Worm (Caenorhabditis elegans) whole organism, mixed stage, embryonic: ENCODE data around the gene cah-4.

Experiments used
- elt-3 ChIP-seq: fragments of 150-350 bp; optimal IDR thresholded peaks from 2 replicates; lab custom pipeline; 2014; ENCODE audit warnings: missing biosample characterization, missing genetic modification characterization
- lsy-2 ChIP-seq: fragments of 150-350 bp; optimal IDR thresholded peaks from 2 replicates; lab custom pipeline; 2014; ENCODE audit warnings: missing biosample characterization, missing genetic modification characterization
- nhr-237 ChIP-seq: fragments of 150-350 bp; optimal IDR thresholded peaks from 2 replicates; lab custom pipeline; 2014; ENCODE audit warnings: missing biosample characterization, missing genetic modification characterization

ce11 chrX:13591953-13592352 lies 49.6 kb downstream of the cah-4 start:
- TF ChIP-seq elt-3 (tag; lab: Kevin White, UChicago) = no peak
- no peak for TF ChIP-seq lsy-2
- TF ChIP-seq nhr-237 (tag; lab: Kevin White, UChicago) = no peak
